Fruit fly (Drosophila melanogaster) whole organism, embryonic: Measurements from ENCODE around the gene CG42307.

Experiments used
- Antp ChIP-seq: fragments of 200-800 bp; sonication (Bioruptor generic); optimal IDR thresholded peaks from 3 replicates; lab custom pipeline; 2016; ENCODE audit warnings: missing biosample characterization, missing genetic modification characterization
- Atf6 ChIP-seq: fragments of 200-800 bp; sonication (Bioruptor generic); IDR thresholded peaks from 2 replicates; pipeline ENCODE4 v1.3.6; 2022; ENCODE audit warnings: missing biosample characterization, missing genetic modification characterization
- BEAF-32 ChIP-seq: fragments of 200-800 bp; sonication (Bioruptor generic); optimal IDR thresholded peaks from 3 replicates; lab custom pipeline; 2017; ENCODE audit warnings: missing biosample characterization, missing genetic modification characterization, mild to moderate bottlenecking, moderate library complexity, missing genetic modification reagents
- CG10209 ChIP-seq: fragments of 200-800 bp; sonication (Bioruptor generic); optimal IDR thresholded peaks from 3 replicates; lab custom pipeline; 2017; ENCODE audit warnings: missing biosample characterization, mild to moderate bottlenecking, missing genetic modification characterization, missing genetic modification reagents
- CG10462 ChIP-seq: fragments of 200-800 bp; sonication (Bioruptor generic); optimal IDR thresholded peaks from 2 replicates; lab custom pipeline; 2016; ENCODE audit warnings: missing biosample characterization, missing genetic modification characterization
- CG11085 ChIP-seq: fragments of 200-800 bp; sonication (Bioruptor generic); IDR thresholded peaks from 2 replicates; pipeline ENCODE4 v1.3.6; 2022; ENCODE audit warnings: missing biosample characterization, missing genetic modification characterization
- CG13287 ChIP-seq: fragments of 200-800 bp; sonication (Bioruptor generic); IDR thresholded peaks from 2 replicates; pipeline ENCODE4 v1.3.6; 2022; ENCODE audit warnings: missing biosample characterization, missing genetic modification characterization; ENCODE audit not compliant: partially characterized antibody
- CG13775 ChIP-seq: fragments of 200-800 bp; sonication (Bioruptor generic); optimal IDR thresholded peaks from 3 replicates; lab custom pipeline; 2017; ENCODE audit warnings: missing biosample characterization, mild to moderate bottlenecking, missing genetic modification characterization
- CG15073 ChIP-seq: fragments of 200-800 bp; sonication (Bioruptor generic); optimal IDR thresholded peaks from 2 replicates; lab custom pipeline; 2016; ENCODE audit warnings: missing biosample characterization, missing genetic modification characterization
- CG1602 ChIP-seq: fragments of 200-800 bp; sonication (Bioruptor generic); optimal IDR thresholded peaks from 3 replicates; lab custom pipeline; 2016; ENCODE audit warnings: missing biosample characterization, missing genetic modification characterization
- CG1647 ChIP-seq: fragments of 200-800 bp; sonication (Bioruptor generic); optimal IDR thresholded peaks from 3 replicates; lab custom pipeline; 2016; ENCODE audit warnings: missing biosample characterization, missing genetic modification characterization
- CG2120 ChIP-seq: fragments of 200-800 bp; sonication (Bioruptor generic); optimal IDR thresholded peaks from 3 replicates; lab custom pipeline; 2016; ENCODE audit warnings: missing biosample characterization, missing genetic modification characterization
- CG30020 ChIP-seq: fragments of 200-800 bp; optimal IDR thresholded peaks from 2 replicates; lab custom pipeline; 2019; ENCODE audit warnings: missing biosample characterization, mild to moderate bottlenecking, missing genetic modification characterization, moderate library complexity
- CG4730 ChIP-seq: fragments of 200-800 bp; sonication (Bioruptor generic); IDR thresholded peaks from 2 replicates; pipeline ENCODE4 v1.3.6; 2022; ENCODE audit warnings: missing biosample characterization, missing genetic modification characterization
- CG6813 ChIP-seq: fragments of 200-800 bp; sonication (Bioruptor generic); optimal IDR thresholded peaks from 2 replicates; lab custom pipeline; 2017; ENCODE audit warnings: missing biosample characterization, missing genetic modification characterization, mild to moderate bottlenecking, moderate library complexity, missing genetic modification reagents
- CG6854 ChIP-seq: fragments of 200-800 bp; sonication (Bioruptor generic); optimal IDR thresholded peaks from 3 replicates; lab custom pipeline; 2017; ENCODE audit warnings: missing biosample characterization, mild to moderate bottlenecking, missing genetic modification characterization
- CG8290 ChIP-seq, 3 experiments: fragments of 200-800 bp; sonication (Bioruptor generic); optimal IDR thresholded peaks; 2 replicates each; lab custom pipeline; 2016 to 2019; ENCODE audit warnings: missing biosample characterization in 3 of 3, missing genetic modification characterization in 3 of 3, mild to moderate bottlenecking in 2 of 3, moderate library complexity in 1 of 3
- CG9817 ChIP-seq: fragments of 200-800 bp; sonication (Bioruptor generic); optimal IDR thresholded peaks from 2 replicates; lab custom pipeline; 2018; ENCODE audit warnings: missing biosample characterization, mild to moderate bottlenecking, missing genetic modification characterization, moderate library complexity
- CG9932 ChIP-seq: fragments of 200-800 bp; sonication (Bioruptor generic); IDR thresholded peaks from 2 replicates; pipeline ENCODE4 v1.3.6; 2022; ENCODE audit warnings: missing biosample characterization, missing genetic modification characterization
- Chrac-16 ChIP-seq: fragments of 200-800 bp; sonication (Bioruptor generic); optimal IDR thresholded peaks from 3 replicates; lab custom pipeline; 2016; ENCODE audit warnings: missing biosample characterization, missing genetic modification characterization
- CkIIα-i1 ChIP-seq: fragments of 200-800 bp; sonication (Bioruptor generic); IDR thresholded peaks from 2 replicates; pipeline ENCODE4 v1.3.6; 2022; ENCODE audit warnings: missing biosample characterization, missing genetic modification characterization
- Dp ChIP-seq: fragments of 200-800 bp; sonication (Bioruptor generic); optimal IDR thresholded peaks from 2 replicates; lab custom pipeline; 2018; ENCODE audit warnings: missing biosample characterization, mild to moderate bottlenecking, missing genetic modification characterization, moderate library complexity
- GATAe ChIP-seq: fragments of 200-800 bp; sonication (Bioruptor generic); conservative IDR thresholded peaks from 2 replicates; pipeline ENCODE4 v1.3.6; 2022; ENCODE audit warnings: missing biosample characterization, missing genetic modification characterization
- Hr3 ChIP-seq: fragments of 200-800 bp; sonication (Bioruptor generic); optimal IDR thresholded peaks from 3 replicates; lab custom pipeline; 2016; ENCODE audit warnings: missing biosample characterization, missing genetic modification characterization
- Hr51 ChIP-seq, 2 experiments: fragments of 200-800 bp; sonication (Bioruptor generic); optimal IDR thresholded peaks; 2 replicates in 1 of 2; 3 replicates in 1 of 2; lab custom pipeline; 2016 to 2018; ENCODE audit warnings: missing biosample characterization in 2 of 2, missing genetic modification characterization in 2 of 2, mild to moderate bottlenecking in 1 of 2, moderate library complexity in 1 of 2
- Jarid2 ChIP-seq: fragments of 200-800 bp; sonication (Bioruptor generic); optimal IDR thresholded peaks from 3 replicates; lab custom pipeline; 2017; ENCODE audit warnings: mild to moderate bottlenecking, missing biosample characterization, missing genetic modification reagents, missing genetic modification characterization
- MBD-R2 ChIP-seq: fragments of 200-800 bp; sonication (Bioruptor generic); IDR thresholded peaks from 2 replicates; pipeline ENCODE4 v1.3.6; 2022; ENCODE audit warnings: missing biosample characterization, missing genetic modification characterization
- Meics ChIP-seq: fragments of 200-800 bp; sonication (Bioruptor generic); optimal IDR thresholded peaks from 2 replicates; lab custom pipeline; 2017; ENCODE audit warnings: missing biosample characterization, mild to moderate bottlenecking, missing genetic modification characterization
- ara ChIP-seq: fragments of 200-800 bp; sonication (Bioruptor generic); IDR thresholded peaks from 2 replicates; pipeline ENCODE4 v1.3.6; 2022; ENCODE audit warnings: missing biosample characterization, missing genetic modification characterization
- bcd ChIP-seq: fragments of 200-800 bp; sonication (Bioruptor generic); optimal IDR thresholded peaks from 2 replicates; lab custom pipeline; 2017; ENCODE audit warnings: missing biosample characterization, mild to moderate bottlenecking, missing genetic modification characterization
- bowl ChIP-seq: fragments of 200-800 bp; sonication (Bioruptor generic); IDR thresholded peaks from 2 replicates; pipeline ENCODE4 v1.3.6; 2022; ENCODE audit warnings: missing biosample characterization, missing genetic modification characterization
- cg ChIP-seq: fragments of 200-800 bp; sonication (Bioruptor generic); optimal IDR thresholded peaks from 3 replicates; lab custom pipeline; 2019; ENCODE audit warnings: missing biosample characterization, mild to moderate bottlenecking, missing genetic modification characterization, moderate library complexity
- crol ChIP-seq: fragments of 200-800 bp; sonication (Bioruptor generic); IDR thresholded peaks from 2 replicates; pipeline ENCODE4 v1.3.6; 2022; ENCODE audit warnings: missing biosample characterization, missing genetic modification characterization
- crp ChIP-seq, 2 experiments: fragments of 200-800 bp; sonication (Bioruptor generic); optimal IDR thresholded peaks; 2 replicates in 1 of 2; 3 replicates in 1 of 2; lab custom pipeline; 2017; ENCODE audit warnings: missing biosample characterization in 2 of 2, missing genetic modification characterization in 2 of 2, mild to moderate bottlenecking in 1 of 2, moderate library complexity in 1 of 2
- dmrt11E ChIP-seq: fragments of 200-800 bp; sonication (Bioruptor generic); optimal IDR thresholded peaks from 3 replicates; lab custom pipeline; 2018; ENCODE audit warnings: missing biosample characterization, mild to moderate bottlenecking, missing genetic modification characterization, moderate library complexity
- gce ChIP-seq: fragments of 200-800 bp; sonication (Bioruptor generic); IDR thresholded peaks from 3 replicates; pipeline ENCODE4 v1.3.6; 2022; ENCODE audit warnings: missing biosample characterization, missing genetic modification characterization
- klu ChIP-seq: fragments of 200-800 bp; sonication (Bioruptor generic); IDR thresholded peaks from 2 replicates; pipeline ENCODE4 v1.3.6; 2022; ENCODE audit warnings: missing biosample characterization, missing genetic modification characterization
- lmd ChIP-seq: fragments of 200-800 bp; sonication (Bioruptor generic); IDR thresholded peaks from 2 replicates; pipeline ENCODE4 v1.3.6; 2022; ENCODE audit warnings: missing biosample characterization, missing genetic modification characterization
- nau ChIP-seq: fragments of 200-800 bp; sonication (Bioruptor generic); optimal IDR thresholded peaks from 3 replicates; lab custom pipeline; 2017; ENCODE audit warnings: missing biosample characterization, mild to moderate bottlenecking, missing genetic modification characterization, missing genetic modification reagents
- nerfin-1 ChIP-seq: fragments of 200-800 bp; sonication (Bioruptor generic); optimal IDR thresholded peaks from 3 replicates; lab custom pipeline; 2019; ENCODE audit warnings: missing biosample characterization, mild to moderate bottlenecking, missing genetic modification characterization, moderate library complexity
- nerfin-2 ChIP-seq: fragments of 200-800 bp; sonication (Bioruptor generic); IDR thresholded peaks from 2 replicates; pipeline ENCODE4 v1.3.6; 2022; ENCODE audit warnings: missing biosample characterization, missing genetic modification characterization; ENCODE audit not compliant: partially characterized antibody
- onecut ChIP-seq: fragments of 200-800 bp; sonication (Bioruptor generic); IDR thresholded peaks from 2 replicates; pipeline ENCODE4 v1.3.6; 2022; ENCODE audit warnings: missing biosample characterization, missing genetic modification characterization
- peb ChIP-seq: fragments of 200-800 bp; sonication (Bioruptor generic); IDR thresholded peaks from 2 replicates; pipeline ENCODE4 v1.3.6; 2022; ENCODE audit warnings: missing biosample characterization, missing genetic modification characterization
- pum ChIP-seq: fragments of 200-800 bp; sonication (Bioruptor generic); optimal IDR thresholded peaks from 2 replicates; lab custom pipeline; 2016; ENCODE audit warnings: missing biosample characterization, missing genetic modification characterization
- so ChIP-seq: fragments of 200-800 bp; sonication (Bioruptor generic); IDR thresholded peaks from 3 replicates; pipeline ENCODE4 v1.3.6; 2022; ENCODE audit warnings: missing biosample characterization, missing genetic modification characterization
- sr ChIP-seq: fragments of 200-800 bp; sonication (Bioruptor generic); IDR thresholded peaks from 3 replicates; pipeline ENCODE4 v1.3.6; 2022; ENCODE audit warnings: missing biosample characterization, missing genetic modification characterization
- tna ChIP-seq: fragments of 200-800 bp; sonication (Bioruptor generic); IDR thresholded peaks from 2 replicates; pipeline ENCODE4 v1.3.6; 2022; ENCODE audit warnings: missing biosample characterization, missing genetic modification characterization; ENCODE audit not compliant: partially characterized antibody
- tup ChIP-seq: fragments of 200-800 bp; sonication (Bioruptor generic); optimal IDR thresholded peaks from 2 replicates; lab custom pipeline; 2016; ENCODE audit warnings: missing biosample characterization, mild to moderate bottlenecking, missing genetic modification characterization, moderate library complexity
- zfh2 ChIP-seq: fragments of 200-800 bp; sonication (Bioruptor generic); optimal IDR thresholded peaks from 2 replicates; lab custom pipeline; 2016; ENCODE audit warnings: missing biosample characterization, missing genetic modification characterization

Gene CG42307

dm6 chr3L:7381359-7381976 is 52.5 kb downstream of the CG42307 start, which contains the start of the genes SMSr and smid (continued):
- TF ChIP-seq dmrt11E (tag; lab: Kevin White, UChicago): peak; percentile 70
- TF ChIP-seq bowl (GFP tag; lab: Robert Waterston, UW): no peak
- no peak for TF ChIP-seq gce (GFP tag; lab: Robert Waterston, UW)
- peak; percentile 44 for TF ChIP-seq tna (GFP tag; lab: Robert Waterston, UW)
- peak; percentile 45 for TF ChIP-seq nerfin-1 (tag; lab: Kevin White, UChicago)
- no peak for TF ChIP-seq peb (GFP tag; lab: Robert Waterston, UW)
- TF ChIP-seq Chrac-16: peak; percentile 54
- peak; percentile 58 for TF ChIP-seq CG11085 (GFP tag; lab: Robert Waterston, UW)
- TF ChIP-seq MBD-R2 (GFP tag; lab: Robert Waterston, UW): peak; percentile 57
- peak; percentile 53 for TF ChIP-seq CG10209
- no peak for TF ChIP-seq nau
- peak; percentile 39 to 63 for TF ChIP-seq Hr51 (GFP tag; optimal IDR thresholded peaks at IDR 0.05; lab: Kevin White, UChicago)
- TF ChIP-seq CG9817 (tag; lab: Kevin White, UChicago): peak; percentile 67
- 0 out of 2 replicates have a peak, but pooled peaks have one; percentile 44 for TF ChIP-seq ara
- TF ChIP-seq klu (GFP tag; lab: Robert Waterston, UW): peak; percentile 69; the same call in 1 of the 2 replicates
- no peak for TF ChIP-seq sr (GFP tag; lab: Robert Waterston, UW)
- peak; percentile 82 for TF ChIP-seq CG2120 (GFP tag; lab: Kevin White, UChicago)
- peak; percentile 65 for TF ChIP-seq bcd (GFP tag; lab: Kevin White, UChicago)
- TF ChIP-seq CG6813: no peak
- peak; percentile 51; the same call in 1 of the 2 replicates for TF ChIP-seq lmd (GFP tag; lab: Robert Waterston, UW)
- TF ChIP-seq Dp (GFP tag; lab: Kevin White, UChicago): peak; percentile 20
- peak; percentile 61 for TF ChIP-seq CG1602 (GFP tag; lab: Kevin White, UChicago)
- no peak for TF ChIP-seq CG1647
- no peak for TF ChIP-seq CG10462 (GFP tag; lab: Kevin White, UChicago)
- TF ChIP-seq CG4730 (GFP tag; lab: Robert Waterston, UW): no peak
- TF ChIP-seq pum (GFP tag; lab: Kevin White, UChicago): peak; percentile 30
- peak; percentile 83 to 99 for TF ChIP-seq crp (GFP tag; optimal IDR thresholded peaks at IDR 0.05; lab: Kevin White, UChicago)
- TF ChIP-seq tup (GFP tag; lab: Kevin White, UChicago): peak; percentile 11
- TF ChIP-seq Jarid2 (GFP tag; lab: Kevin White, UChicago): no peak
- TF ChIP-seq CG13775 (GFP tag; lab: Kevin White, UChicago): peak; percentile 78
- TF ChIP-seq CG30020 (tag; lab: Kevin White, UChicago): peak; percentile 91
- TF ChIP-seq BEAF-32 (GFP tag; lab: Kevin White, UChicago): peak; percentile 97
- TF ChIP-seq zfh2 (GFP tag; lab: Kevin White, UChicago): peak; percentile 68
- peak; percentile 52 for TF ChIP-seq Antp (GFP tag; lab: Kevin White, UChicago)
- TF ChIP-seq CG15073 (GFP tag; lab: Kevin White, UChicago): no peak
- peak; percentile 55 for TF ChIP-seq Hr3
- TF ChIP-seq CG13287 (GFP tag; lab: Robert Waterston, UW): peak; percentile 92
- TF ChIP-seq CG6854 (GFP tag; lab: Kevin White, UChicago): no peak
- peak; percentile 39; the same call in 1 of the 2 replicates for TF ChIP-seq GATAe (GFP tag; lab: Robert Waterston, UW)
- TF ChIP-seq Meics (GFP tag; lab: Kevin White, UChicago): peak; percentile 55
- TF ChIP-seq crol (GFP tag; lab: Robert Waterston, UW): no peak
- peak; percentile 80 for TF ChIP-seq CG9932 (GFP tag; lab: Robert Waterston, UW)
- no peak for TF ChIP-seq cg
- no peak for TF ChIP-seq CkIIα-i1 (GFP tag; lab: Robert Waterston, UW)
- TF ChIP-seq Atf6: peak; percentile 52; the same call in 1 of the 2 replicates
- TF ChIP-seq CG8290 (GFP tag; optimal IDR thresholded peaks at IDR 0.05; lab: Kevin White, UChicago): peak; percentile 45
- TF ChIP-seq CG8290 (tag; optimal IDR thresholded peaks at IDR 0.05; lab: Kevin White, UChicago): peak in 1 of 2 experiments; percentile 4
- TF ChIP-seq onecut (GFP tag; lab: Robert Waterston, UW): no peak
- no peak for TF ChIP-seq so (GFP tag; lab: Robert Waterston, UW)
- peak; percentile 51 for TF ChIP-seq nerfin-2 (GFP tag; lab: Robert Waterston, UW)
